Fruit fly (Drosophila melanogaster) whole organism, embryonic: ENCODE measurements around the gene enc.

ENCODE experiments used
- Asciz ChIP-seq: fragments of 200-800 bp; sonication (Bioruptor generic); optimal IDR thresholded peaks from 2 replicates; lab custom pipeline; 2017; ENCODE audit warnings: missing biosample characterization, mild to moderate bottlenecking, missing genetic modification characterization, missing genetic modification reagents
- Atf6 ChIP-seq: fragments of 200-800 bp; sonication (Bioruptor generic); IDR thresholded peaks from 2 replicates; pipeline ENCODE4 v1.3.6; 2022; ENCODE audit warnings: missing biosample characterization, missing genetic modification characterization
- BtbVII ChIP-seq: fragments of 200-800 bp; sonication (Bioruptor generic); optimal IDR thresholded peaks from 3 replicates; lab custom pipeline; 2017; ENCODE audit warnings: missing biosample characterization, mild to moderate bottlenecking, missing genetic modification characterization
- Bteb2 ChIP-seq: fragments of 200-800 bp; sonication (Bioruptor generic); optimal IDR thresholded peaks from 2 replicates; lab custom pipeline; 2016; ENCODE audit warnings: missing biosample characterization, missing genetic modification characterization
- CG11695 ChIP-seq: fragments of 200-800 bp; sonication (Bioruptor generic); IDR thresholded peaks from 3 replicates; pipeline ENCODE4 v1.3.6; 2022; ENCODE audit warnings: missing biosample characterization, missing genetic modification characterization
- CG12219 ChIP-seq: fragments of 200-800 bp; sonication (Bioruptor generic); optimal IDR thresholded peaks from 3 replicates; lab custom pipeline; 2018; ENCODE audit warnings: missing biosample characterization, mild to moderate bottlenecking, missing genetic modification characterization
- CG13424 ChIP-seq: fragments of 200-800 bp; sonication (Bioruptor generic); optimal IDR thresholded peaks from 2 replicates; lab custom pipeline; 2019; ENCODE audit warnings: missing biosample characterization, mild to moderate bottlenecking, missing genetic modification characterization, moderate library complexity
- CG13775 ChIP-seq: fragments of 200-800 bp; sonication (Bioruptor generic); optimal IDR thresholded peaks from 3 replicates; lab custom pipeline; 2017; ENCODE audit warnings: missing biosample characterization, mild to moderate bottlenecking, missing genetic modification characterization
- CG15479 ChIP-seq: fragments of 200-800 bp; sonication (Bioruptor generic); optimal IDR thresholded peaks from 3 replicates; lab custom pipeline; 2019; ENCODE audit warnings: missing biosample characterization, mild to moderate bottlenecking, missing genetic modification characterization, moderate library complexity
- CG17912 ChIP-seq: fragments of 200-800 bp; sonication (Bioruptor generic); optimal IDR thresholded peaks from 2 replicates; lab custom pipeline; 2018; ENCODE audit warnings: missing biosample characterization, mild to moderate bottlenecking, missing genetic modification characterization
- CG3065 ChIP-seq: fragments of 200-800 bp; sonication (Bioruptor generic); optimal IDR thresholded peaks from 2 replicates; lab custom pipeline; 2016; ENCODE audit warnings: missing biosample characterization, missing genetic modification characterization
- CG3847 ChIP-seq: fragments of 200-800 bp; sonication (Bioruptor generic); IDR thresholded peaks from 2 replicates; pipeline ENCODE4 v1.3.6; 2022; ENCODE audit warnings: missing biosample characterization, missing genetic modification characterization
- CG3995 ChIP-seq: fragments of 200-800 bp; sonication (Bioruptor generic); optimal IDR thresholded peaks from 3 replicates; lab custom pipeline; 2016; ENCODE audit warnings: missing biosample characterization, missing genetic modification characterization
- CG6813 ChIP-seq: fragments of 200-800 bp; sonication (Bioruptor generic); optimal IDR thresholded peaks from 2 replicates; lab custom pipeline; 2017; ENCODE audit warnings: missing biosample characterization, missing genetic modification characterization, mild to moderate bottlenecking, moderate library complexity, missing genetic modification reagents
- CG7928 ChIP-seq: fragments of 200-800 bp; sonication (Bioruptor generic); optimal IDR thresholded peaks from 2 replicates; lab custom pipeline; 2017; ENCODE audit warnings: missing biosample characterization, mild to moderate bottlenecking, missing genetic modification characterization
- CG8478 ChIP-seq: fragments of >200 bp; optimal IDR thresholded peaks from 2 replicates; lab custom pipeline; 2018
- CG8765 ChIP-seq: fragments of 200-800 bp; sonication (Bioruptor generic); IDR thresholded peaks from 2 replicates; pipeline ENCODE4 v1.3.6; 2022; ENCODE audit warnings: missing biosample characterization, missing genetic modification characterization
- CG9817 ChIP-seq: fragments of 200-800 bp; sonication (Bioruptor generic); optimal IDR thresholded peaks from 2 replicates; lab custom pipeline; 2018; ENCODE audit warnings: missing biosample characterization, mild to moderate bottlenecking, missing genetic modification characterization, moderate library complexity
- Camta ChIP-seq: fragments of 200-800 bp; sonication (Bioruptor generic); optimal IDR thresholded peaks from 2 replicates; lab custom pipeline; 2016; ENCODE audit warnings: missing biosample characterization, missing genetic modification characterization
- Dref ChIP-seq: fragments of 200-800 bp; sonication (Bioruptor generic); IDR thresholded peaks from 2 replicates; pipeline ENCODE4 v1.3.6; 2022; ENCODE audit warnings: missing biosample characterization, missing genetic modification characterization
- Ets97D ChIP-seq: fragments of 200-800 bp; sonication (Bioruptor generic); optimal IDR thresholded peaks from 3 replicates; lab custom pipeline; 2016; ENCODE audit warnings: missing biosample characterization, missing genetic modification characterization
- Fer1 ChIP-seq: fragments of 200-800 bp; sonication (Bioruptor generic); optimal IDR thresholded peaks from 2 replicates; lab custom pipeline; 2017; ENCODE audit warnings: missing biosample characterization, mild to moderate bottlenecking, missing genetic modification characterization
- HmgZ ChIP-seq: fragments of 200-800 bp; sonication (Bioruptor generic); optimal IDR thresholded peaks from 2 replicates; lab custom pipeline; 2018; ENCODE audit warnings: missing biosample characterization, mild to moderate bottlenecking, missing genetic modification characterization
- Mad ChIP-seq: fragments of 200-800 bp; sonication (Bioruptor generic); optimal IDR thresholded peaks from 2 replicates; lab custom pipeline; 2016; ENCODE audit warnings: missing biosample characterization, missing genetic modification characterization
- Max ChIP-seq: fragments of 200-800 bp; sonication (Bioruptor generic); optimal IDR thresholded peaks from 2 replicates; lab custom pipeline; 2016; ENCODE audit warnings: missing biosample characterization, mild to moderate bottlenecking, missing genetic modification characterization
- Sin3A ChIP-seq: fragments of >200 bp; optimal IDR thresholded peaks from 2 replicates; lab custom pipeline; 2018
- Six4 ChIP-seq: fragments of 200-800 bp; sonication (Bioruptor generic); optimal IDR thresholded peaks from 2 replicates; lab custom pipeline; 2016; ENCODE audit warnings: missing biosample characterization, missing genetic modification characterization
- Sox100B ChIP-seq: fragments of 200-800 bp; sonication (Bioruptor generic); optimal IDR thresholded peaks from 3 replicates; lab custom pipeline; 2018; ENCODE audit warnings: missing biosample characterization, mild to moderate bottlenecking, missing genetic modification characterization
- Spps ChIP-seq: fragments of 200-800 bp; sonication (Bioruptor generic); optimal IDR thresholded peaks from 2 replicates; lab custom pipeline; 2018; ENCODE audit warnings: missing biosample characterization, mild to moderate bottlenecking, missing genetic modification characterization
- ash1 ChIP-seq: fragments of 200-800 bp; sonication (Bioruptor generic); optimal IDR thresholded peaks from 2 replicates; lab custom pipeline; 2018; ENCODE audit warnings: missing biosample characterization, mild to moderate bottlenecking, missing genetic modification characterization
- ato ChIP-seq: fragments of 200-800 bp; sonication (Bioruptor generic); IDR thresholded peaks from 2 replicates; pipeline ENCODE4 v1.3.6; 2022; ENCODE audit warnings: missing biosample characterization, missing genetic modification characterization; ENCODE audit not compliant: partially characterized antibody
- az2 ChIP-seq: fragments of 200-800 bp; sonication (Bioruptor generic); optimal IDR thresholded peaks from 3 replicates; lab custom pipeline; 2016; ENCODE audit warnings: missing biosample characterization, missing genetic modification characterization
- br ChIP-seq: fragments of >200 bp; optimal IDR thresholded peaks from 2 replicates; lab custom pipeline; 2017
- cad ChIP-seq: fragments of >200 bp; optimal IDR thresholded peaks from 2 replicates; lab custom pipeline; 2017; ENCODE audit warnings: missing biosample characterization, missing genetic modification characterization
- cas ChIP-seq: fragments of 200-800 bp; sonication (Bioruptor generic); IDR thresholded peaks from 2 replicates; pipeline ENCODE4 v1.3.6; 2022; ENCODE audit warnings: missing biosample characterization, missing genetic modification characterization
- crc ChIP-seq: fragments of 200-800 bp; sonication (Bioruptor generic); optimal IDR thresholded peaks from 2 replicates; lab custom pipeline; 2016; ENCODE audit warnings: missing biosample characterization, missing genetic modification characterization
- croc ChIP-seq: fragments of 200-800 bp; sonication (Bioruptor generic); conservative IDR thresholded peaks from 3 replicates; pipeline ENCODE4 v1.3.6; 2022; ENCODE audit warnings: missing biosample characterization, missing genetic modification characterization
- cwo ChIP-seq: fragments of 200-800 bp; sonication (Bioruptor generic); optimal IDR thresholded peaks from 3 replicates; lab custom pipeline; 2017; ENCODE audit warnings: missing biosample characterization, missing genetic modification characterization, mild to moderate bottlenecking, moderate library complexity, missing genetic modification reagents
- fd64A ChIP-seq: fragments of 200-800 bp; sonication (Bioruptor generic); optimal IDR thresholded peaks from 3 replicates; lab custom pipeline; 2018; ENCODE audit warnings: missing biosample characterization, mild to moderate bottlenecking, missing genetic modification characterization
- kay ChIP-seq: fragments of 200-800 bp; sonication (Bioruptor generic); optimal IDR thresholded peaks from 2 replicates; lab custom pipeline; 2016; ENCODE audit warnings: missing biosample characterization, missing genetic modification characterization
- lilli ChIP-seq: fragments of 200-800 bp; sonication (Bioruptor generic); optimal IDR thresholded peaks from 3 replicates; lab custom pipeline; 2016; ENCODE audit warnings: missing biosample characterization, missing genetic modification characterization
- mam ChIP-seq: fragments of 200-800 bp; sonication (Bioruptor generic); optimal IDR thresholded peaks from 3 replicates; lab custom pipeline; 2016; ENCODE audit warnings: missing biosample characterization, missing genetic modification characterization
- pita ChIP-seq: fragments of 200-800 bp; sonication (Bioruptor generic); optimal IDR thresholded peaks from 2 replicates; lab custom pipeline; 2017; ENCODE audit warnings: missing biosample characterization, mild to moderate bottlenecking, missing genetic modification characterization
- pnt ChIP-seq: fragments of 200-800 bp; sonication (Bioruptor generic); optimal IDR thresholded peaks from 3 replicates; lab custom pipeline; 2016; ENCODE audit warnings: missing biosample characterization, missing genetic modification characterization
- repo ChIP-seq: fragments of 200-800 bp; sonication (Bioruptor generic); optimal IDR thresholded peaks from 2 replicates; lab custom pipeline; 2016; ENCODE audit warnings: missing biosample characterization, missing genetic modification characterization
- slou ChIP-seq: fragments of 200-800 bp; sonication (Bioruptor generic); optimal IDR thresholded peaks from 3 replicates; lab custom pipeline; 2016; ENCODE audit warnings: missing biosample characterization, missing genetic modification characterization
- stwl ChIP-seq: fragments of 200-800 bp; sonication (Bioruptor generic); optimal IDR thresholded peaks from 3 replicates; lab custom pipeline; 2018; ENCODE audit warnings: missing biosample characterization, mild to moderate bottlenecking, missing genetic modification characterization, moderate library complexity
- tap ChIP-seq: fragments of 200-800 bp; optimal IDR thresholded peaks from 3 replicates; lab custom pipeline; 2019; ENCODE audit warnings: missing biosample characterization, mild to moderate bottlenecking, missing genetic modification characterization, moderate library complexity
- tna ChIP-seq: fragments of 200-800 bp; sonication (Bioruptor generic); IDR thresholded peaks from 2 replicates; pipeline ENCODE4 v1.3.6; 2022; ENCODE audit warnings: missing biosample characterization, missing genetic modification characterization; ENCODE audit not compliant: partially characterized antibody
- trem ChIP-seq: fragments of 200-800 bp; optimal IDR thresholded peaks from 3 replicates; lab custom pipeline; 2019; ENCODE audit warnings: missing biosample characterization, mild to moderate bottlenecking, missing genetic modification characterization, moderate library complexity
- wek ChIP-seq: fragments of 200-800 bp; sonication (Bioruptor generic); optimal IDR thresholded peaks from 3 replicates; lab custom pipeline; 2018; ENCODE audit warnings: missing biosample characterization, mild to moderate bottlenecking, missing genetic modification characterization, moderate library complexity

The enc gene

DNA sequence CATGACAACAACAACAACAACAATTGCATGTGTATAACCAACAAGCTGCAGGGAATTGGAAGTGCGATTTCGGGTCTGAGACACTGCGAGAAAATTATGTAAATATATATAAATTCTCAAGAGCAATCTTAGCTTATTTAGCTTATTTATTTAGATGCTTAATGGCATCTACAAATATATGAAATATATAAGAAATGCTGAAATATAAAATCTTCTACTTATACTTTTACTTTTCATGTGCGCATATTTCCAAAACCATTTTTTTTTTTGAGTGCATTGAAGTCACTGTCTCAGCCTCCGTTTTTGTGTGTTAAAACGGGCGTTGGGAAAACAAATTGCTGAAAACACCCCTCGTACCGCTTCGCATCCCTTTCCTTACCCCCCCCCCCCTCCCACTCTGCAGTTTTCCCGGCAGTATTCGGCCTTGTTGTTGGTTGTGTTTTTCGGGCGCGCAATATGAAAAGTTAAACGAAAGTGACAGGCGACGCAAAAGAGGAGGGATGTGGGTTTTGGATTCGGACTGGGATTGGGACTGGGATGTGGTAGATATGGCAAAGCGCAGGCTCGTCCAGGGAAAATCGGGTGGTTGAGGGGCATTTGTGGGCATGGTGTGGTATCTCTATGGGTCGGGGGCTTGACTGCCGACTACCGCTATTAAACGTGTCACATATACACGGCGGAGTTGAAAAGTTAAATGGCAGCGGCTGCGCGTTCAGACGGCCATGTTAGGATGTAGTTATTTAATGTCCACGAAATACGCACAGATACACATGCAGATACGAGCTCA, 36.9 kb downstream of the enc start (continued):
- TF ChIP-seq Sox100B: peak; percentile 58
- TF ChIP-seq CG7928 (GFP tag; lab: Kevin White, UChicago): no peak
- 0 out of 2 replicates have a peak, but pooled peaks have one; percentile 17 for TF ChIP-seq Atf6 (GFP tag; lab: Robert Waterston, UW)
- TF ChIP-seq Six4 (GFP tag; lab: Kevin White, UChicago): peak; percentile 46
- no peak for TF ChIP-seq tna (GFP tag; lab: Robert Waterston, UW)
- peak; percentile 3 for TF ChIP-seq Asciz
- no peak for TF ChIP-seq CG3065 (GFP tag; lab: Kevin White, UChicago)
- no peak for TF ChIP-seq tap (tag; lab: Kevin White, UChicago)
- no peak for TF ChIP-seq repo (GFP tag; lab: Kevin White, UChicago)
- TF ChIP-seq CG13775 (GFP tag; lab: Kevin White, UChicago): peak; percentile 60
- peak; percentile 1 for TF ChIP-seq Camta (GFP tag; lab: Kevin White, UChicago)
- no peak for TF ChIP-seq fd64A (GFP tag; lab: Kevin White, UChicago)
- TF ChIP-seq CG3995: no peak
- TF ChIP-seq ash1 (GFP tag; lab: Kevin White, UChicago): no peak
- TF ChIP-seq cas (GFP tag; lab: Robert Waterston, UW): no peak
- peak; percentile 27 for TF ChIP-seq CG12219 (GFP tag; lab: Kevin White, UChicago)
- TF ChIP-seq Ets97D (GFP tag; lab: Kevin White, UChicago): no peak
- no peak for TF ChIP-seq pnt (GFP tag; lab: Kevin White, UChicago)
- TF ChIP-seq CG9817 (tag; lab: Kevin White, UChicago): no peak
- no peak for TF ChIP-seq CG8478 (lab: Kevin White, UChicago)
- no peak for TF ChIP-seq kay (GFP tag; lab: Kevin White, UChicago)
- TF ChIP-seq Fer1: peak; percentile 38
- TF ChIP-seq lilli (GFP tag; lab: Kevin White, UChicago): peak; percentile 4
- no peak for TF ChIP-seq Dref (GFP tag; lab: Robert Waterston, UW)
- no peak for TF ChIP-seq CG15479 (GFP tag; lab: Kevin White, UChicago)
- no peak; the same call in 1 of the 2 replicates for TF ChIP-seq CG8765 (GFP tag; lab: Robert Waterston, UW)
- no peak for TF ChIP-seq slou
- no peak for TF ChIP-seq CG17912 (GFP tag; lab: Kevin White, UChicago)
- TF ChIP-seq Bteb2: no peak
- TF ChIP-seq cwo (GFP tag; lab: Kevin White, UChicago): no peak
- TF ChIP-seq Max (GFP tag; lab: Kevin White, UChicago): peak; percentile 4
- TF ChIP-seq wek: no peak
- peak; percentile 69 for TF ChIP-seq az2 (GFP tag; lab: Kevin White, UChicago)
- TF ChIP-seq mam (GFP tag; lab: Kevin White, UChicago): no peak
- peak; percentile 65; the same call in 1 of the 3 replicates for TF ChIP-seq CG11695 (GFP tag; lab: Robert Waterston, UW)
- no peak for TF ChIP-seq br (lab: Kevin White, UChicago)
- no peak for TF ChIP-seq stwl (tag; lab: Kevin White, UChicago)
- TF ChIP-seq BtbVII: no peak
- no peak for TF ChIP-seq Mad (GFP tag; lab: Kevin White, UChicago)
- TF ChIP-seq Sin3A (lab: Kevin White, UChicago): no peak
- TF ChIP-seq HmgZ (tag; lab: Kevin White, UChicago): no peak
- TF ChIP-seq ato (GFP tag; lab: Robert Waterston, UW): no peak
- peak; percentile 10 for TF ChIP-seq CG6813 (GFP tag; lab: Kevin White, UChicago)
- TF ChIP-seq trem (tag; lab: Kevin White, UChicago): peak; percentile 25
- TF ChIP-seq pita: no peak
- TF ChIP-seq CG13424 (tag; lab: Kevin White, UChicago): peak; percentile 63
- no peak for TF ChIP-seq crc (GFP tag; lab: Kevin White, UChicago)
- TF ChIP-seq croc (GFP tag; lab: Robert Waterston, UW): peak; percentile 48; the same call in 1 of the 3 replicates
- 0 out of 2 replicates have a peak, but pooled peaks have one; percentile 22 for TF ChIP-seq CG3847 (GFP tag; lab: Robert Waterston, UW)
- TF ChIP-seq cad (GFP tag; lab: Kevin White, UChicago): no peak
- TF ChIP-seq Spps (tag; lab: Kevin White, UChicago): peak; percentile 60
